Fruit fly (Drosophila melanogaster) whole organism, pupa: ENCODE data around the gene qless.

Experiments
- CG10348 ChIP-seq: fragments of 200-800 bp; sonication (Bioruptor generic); IDR thresholded peaks from 2 replicates; pipeline ENCODE4 v1.3.6; 2022; ENCODE audit warnings: missing biosample characterization, missing genetic modification characterization
- CG12605 ChIP-seq: fragments of 200-800 bp; sonication (Bioruptor generic); IDR thresholded peaks from 2 replicates; pipeline ENCODE4 v1.3.6; 2022; ENCODE audit warnings: missing biosample characterization, missing genetic modification characterization
- CG13204 ChIP-seq: fragments of 200-800 bp; sonication (Bioruptor generic); optimal IDR thresholded peaks from 2 replicates; lab custom pipeline; 2018; ENCODE audit warnings: missing biosample characterization, mild to moderate bottlenecking, missing genetic modification characterization, moderate library complexity
- CG14655 ChIP-seq: fragments of 200-800 bp; sonication (Bioruptor generic); optimal IDR thresholded peaks from 3 replicates; lab custom pipeline; 2017; ENCODE audit warnings: mild to moderate bottlenecking, missing biosample characterization, missing genetic modification reagents, missing genetic modification characterization
- CG15710 ChIP-seq: fragments of 200-800 bp; sonication (Bioruptor generic); optimal IDR thresholded peaks from 2 replicates; lab custom pipeline; 2018; ENCODE audit warnings: missing biosample characterization, mild to moderate bottlenecking, missing genetic modification characterization, moderate library complexity
- CG17806 ChIP-seq: fragments of 200-800 bp; sonication (Bioruptor generic); optimal IDR thresholded peaks from 2 replicates; lab custom pipeline; 2018; ENCODE audit warnings: missing biosample characterization, mild to moderate bottlenecking, missing genetic modification characterization, moderate library complexity
- CG32121 ChIP-seq: fragments of 200-800 bp; sonication (Bioruptor generic); IDR thresholded peaks from 2 replicates; pipeline ENCODE4 v1.3.6; 2022; ENCODE audit warnings: missing biosample characterization, missing genetic modification characterization
- CG34367 ChIP-seq: fragments of 200-800 bp; sonication (Bioruptor generic); optimal IDR thresholded peaks from 2 replicates; lab custom pipeline; 2018; ENCODE audit warnings: missing biosample characterization, mild to moderate bottlenecking, missing genetic modification characterization
- CG4496 ChIP-seq: fragments of 200-800 bp; sonication (Bioruptor generic); IDR thresholded peaks from 3 replicates; pipeline ENCODE4 v1.3.6; 2022; ENCODE audit warnings: missing biosample characterization, missing genetic modification characterization
- CG8159 ChIP-seq: fragments of 200-800 bp; sonication (Bioruptor generic); optimal IDR thresholded peaks from 3 replicates; lab custom pipeline; 2018; ENCODE audit warnings: missing biosample characterization, mild to moderate bottlenecking, missing genetic modification characterization, moderate library complexity
- CG8301 ChIP-seq: fragments of 200-800 bp; sonication (Bioruptor generic); optimal IDR thresholded peaks from 2 replicates; lab custom pipeline; 2018; ENCODE audit warnings: missing biosample characterization, mild to moderate bottlenecking, missing genetic modification characterization
- CG9948 ChIP-seq: fragments of 200-800 bp; sonication (Bioruptor generic); optimal IDR thresholded peaks from 2 replicates; lab custom pipeline; 2018; ENCODE audit warnings: missing biosample characterization, mild to moderate bottlenecking, missing genetic modification characterization, moderate library complexity
- D1 ChIP-seq: fragments of 200-800 bp; sonication (Bioruptor generic); optimal IDR thresholded peaks from 2 replicates; lab custom pipeline; 2018; ENCODE audit warnings: missing biosample characterization, mild to moderate bottlenecking, missing genetic modification characterization, moderate library complexity
- EcR ChIP-seq: fragments of 200-800 bp; sonication (Bioruptor generic); optimal IDR thresholded peaks from 3 replicates; lab custom pipeline; 2019; ENCODE audit warnings: missing biosample characterization, missing genetic modification characterization, mild to moderate bottlenecking, moderate library complexity, missing genetic modification reagents
- Ets98B ChIP-seq: fragments of 200-800 bp; sonication (Bioruptor generic); IDR thresholded peaks from 2 replicates; pipeline ENCODE4 v1.3.6; 2022; ENCODE audit warnings: missing biosample characterization, missing genetic modification characterization
- Pif1A ChIP-seq: fragments of 200-800 bp; sonication (Bioruptor generic); optimal IDR thresholded peaks from 3 replicates; lab custom pipeline; 2016; ENCODE audit warnings: missing biosample characterization, missing genetic modification characterization
- Pif1B ChIP-seq: fragments of 200-800 bp; sonication (Bioruptor generic); optimal IDR thresholded peaks from 3 replicates; lab custom pipeline; 2016; ENCODE audit warnings: missing biosample characterization, missing genetic modification characterization
- Snoo ChIP-seq: fragments of 200-800 bp; sonication (Bioruptor generic); optimal IDR thresholded peaks from 3 replicates; lab custom pipeline; 2017; ENCODE audit warnings: missing biosample characterization, mild to moderate bottlenecking, missing genetic modification characterization, inconsistent platforms
- fd96Ca ChIP-seq: fragments of 200-800 bp; sonication (Bioruptor generic); IDR thresholded peaks from 3 replicates; pipeline ENCODE4 v1.3.6; 2022; ENCODE audit warnings: missing biosample characterization, missing genetic modification characterization
- gl ChIP-seq: fragments of 200-800 bp; sonication (Bioruptor generic); optimal IDR thresholded peaks from 2 replicates; lab custom pipeline; 2018; ENCODE audit warnings: missing biosample characterization, mild to moderate bottlenecking, missing genetic modification characterization
- rn ChIP-seq: fragments of 200-800 bp; sonication (Bioruptor generic); IDR thresholded peaks from 2 replicates; pipeline ENCODE4 v1.3.6; 2022; ENCODE audit warnings: missing biosample characterization, missing genetic modification characterization

The qless gene

dm6 chr3R:31222890-31223569 is 29.4 kb downstream of the qless start:
- TF ChIP-seq CG34367 (tag; lab: Kevin White, UChicago), result no peak
- no peak for TF ChIP-seq Ets98B (GFP tag; lab: Robert Waterston, UW)
- no peak for TF ChIP-seq rn (GFP tag; lab: Robert Waterston, UW)
- TF ChIP-seq CG15710 (tag; lab: Kevin White, UChicago), result no peak
- TF ChIP-seq CG9948 (tag; lab: Kevin White, UChicago), result no peak
- TF ChIP-seq Snoo (tag; lab: Kevin White, UChicago), result no peak
- no peak for TF ChIP-seq CG8159 (tag; lab: Kevin White, UChicago)
- no peak for TF ChIP-seq CG32121 (GFP tag; lab: Robert Waterston, UW)
- TF ChIP-seq Pif1A (GFP tag; lab: Kevin White, UChicago), result no peak
- TF ChIP-seq, all 21 proteins: peak for 0

DNA sequence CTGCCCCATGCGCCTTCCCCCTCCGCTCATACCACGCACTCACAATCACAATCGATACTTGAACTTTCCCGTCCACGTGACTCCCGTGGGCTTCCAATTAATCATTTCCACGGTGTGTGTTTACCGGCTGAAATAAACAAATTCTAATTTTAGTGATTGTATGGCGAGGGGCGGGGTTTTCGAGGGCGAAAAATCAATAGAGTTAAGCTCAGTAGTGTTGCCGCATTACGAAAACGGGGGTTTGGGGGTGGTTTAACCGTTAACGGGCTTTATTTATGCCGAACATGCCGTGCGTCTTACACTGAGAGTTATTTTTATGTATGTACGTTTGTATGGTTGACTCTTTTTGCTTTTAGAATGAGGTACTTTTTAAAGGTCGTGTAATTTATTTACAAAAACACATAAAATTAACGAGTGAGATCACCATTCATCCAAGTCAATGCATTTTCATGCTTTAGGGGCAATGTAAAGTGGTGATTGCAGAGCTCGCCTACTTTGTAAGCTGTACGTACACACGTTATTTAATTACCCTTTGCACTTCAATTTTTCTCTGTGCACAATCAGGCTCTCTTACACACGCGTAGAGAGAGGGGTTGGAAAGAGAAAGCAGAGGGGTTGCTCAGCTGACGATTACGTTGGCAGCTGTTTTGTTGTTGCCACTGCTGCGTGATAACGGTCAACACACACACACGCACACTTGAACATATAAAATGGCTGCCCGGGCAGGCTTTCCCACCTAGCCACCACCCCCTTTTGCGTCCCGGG is 30.1 kb downstream of the qless start:
- TF ChIP-seq CG8159 (tag; lab: Kevin White, UChicago) (peak; percentile 72), EcR (GFP tag; lab: Kevin White, UChicago) (no peak), CG14655 (peak; percentile 54), CG34367 (tag; lab: Kevin White, UChicago) (peak; percentile 67), CG15710 (tag; lab: Kevin White, UChicago) (peak; percentile 62), CG10348 (GFP tag; lab: Robert Waterston, UW) (no peak), CG9948 (tag; lab: Kevin White, UChicago) (peak; percentile 56), CG8301 (tag; lab: Kevin White, UChicago) (peak; percentile 51), Snoo (tag; lab: Kevin White, UChicago) (peak; percentile 60), CG17806 (tag; lab: Kevin White, UChicago) (peak; percentile 48), Pif1A (GFP tag; lab: Kevin White, UChicago) (peak; percentile 59)

dm6 chr3R:31221337-31222047 is 30.9 kb downstream of the qless start:
- no peak for TF ChIP-seq CG32121 (GFP tag; lab: Robert Waterston, UW)
- TF ChIP-seq CG8301 (tag; lab: Kevin White, UChicago), result peak; percentile 71
- TF ChIP-seq CG13204 (GFP tag; lab: Kevin White, UChicago), result peak; percentile 90
- peak; percentile 90 for TF ChIP-seq gl (tag; lab: Kevin White, UChicago)
- peak; percentile 60 for TF ChIP-seq Snoo (tag; lab: Kevin White, UChicago)
- TF ChIP-seq CG15710 (tag; lab: Kevin White, UChicago), result peak; percentile 72
- TF ChIP-seq rn (GFP tag; lab: Robert Waterston, UW), result no peak
- peak; percentile 79 for TF ChIP-seq CG34367 (tag; lab: Kevin White, UChicago)
- no peak for TF ChIP-seq CG10348 (GFP tag; lab: Robert Waterston, UW)
- TF ChIP-seq D1, result no peak
- TF ChIP-seq CG17806 (tag; lab: Kevin White, UChicago), result peak; percentile 16
- TF ChIP-seq CG8159 (tag; lab: Kevin White, UChicago), result peak; percentile 58
- TF ChIP-seq fd96Ca, result no peak
- peak; percentile 85 for TF ChIP-seq CG14655
- no peak for TF ChIP-seq CG4496 (GFP tag; lab: Robert Waterston, UW)
- TF ChIP-seq EcR (GFP tag; lab: Kevin White, UChicago), result peak; percentile 88
- peak; percentile 71 for TF ChIP-seq Pif1B (GFP tag; lab: Kevin White, UChicago)
- peak; percentile 57 for TF ChIP-seq CG9948 (tag; lab: Kevin White, UChicago)
- peak; percentile 61 for TF ChIP-seq Pif1A (GFP tag; lab: Kevin White, UChicago)

dm6 chr3R:31220456-31221336 is 31.7 kb downstream of the qless start, which contains the start of gene CG12054:
Gene CG12054 (plus strand): TSS chr3R:31220702.
- TF ChIP-seq CG13204 (GFP tag; lab: Kevin White, UChicago) (no peak), CG32121 (GFP tag; lab: Robert Waterston, UW) (no peak), Ets98B (GFP tag; lab: Robert Waterston, UW) (no peak), fd96Ca (no peak), CG17806 (tag; lab: Kevin White, UChicago) (no peak), CG8301 (tag; lab: Kevin White, UChicago) (no peak), CG9948 (tag; lab: Kevin White, UChicago) (no peak), rn (GFP tag; lab: Robert Waterston, UW) (no peak), CG14655 (no peak), D1 (no peak), EcR (GFP tag; lab: Kevin White, UChicago) (no peak), CG12605 (GFP tag; lab: Robert Waterston, UW) (no peak), gl (tag; lab: Kevin White, UChicago) (no peak), CG34367 (tag; lab: Kevin White, UChicago) (no peak), CG15710 (tag; lab: Kevin White, UChicago) (no peak), Pif1B (GFP tag; lab: Kevin White, UChicago) (no peak), Pif1A (GFP tag; lab: Kevin White, UChicago) (no peak), CG4496 (GFP tag; lab: Robert Waterston, UW) (no peak), CG10348 (GFP tag; lab: Robert Waterston, UW) (no peak), Snoo (tag; lab: Kevin White, UChicago) (no peak)
